Worm (Caenorhabditis elegans) whole organism, L4/young adult: ENCODE results near the gene ZK616.61.

Experiments used
- W03F9.2 ChIP-seq: fragments of 150-350 bp; optimal IDR thresholded peaks from 2 replicates; lab custom pipeline; 2014; ENCODE audit warnings: missing biosample characterization, missing genetic modification characterization
- dao-5 ChIP-seq: sonication (generic microtip); optimal IDR thresholded peaks from 2 replicates; lab custom pipeline; 2016; ENCODE audit warnings: missing genotype, missing genetic modification characterization, moderate library complexity, missing compliant biosample characterization
- him-1 ChIP-seq: sonication (generic microtip); optimal IDR thresholded peaks from 2 replicates; lab custom pipeline; 2016; ENCODE audit warnings: missing genotype, missing genetic modification reagents, missing genetic modification characterization, missing compliant biosample characterization

ce11 chrIV:5388477-5389065 lies 16.9 kb upstream of the ZK616.61 start, which contains the start of gene elo-6:
- TF ChIP-seq him-1 (tag; lab: Kevin White, UChicago) (no peak), dao-5 (no peak), W03F9.2 (tag; lab: Kevin White, UChicago) (no peak)
